Worm (Caenorhabditis elegans): ENCODE measurements around the gene F37A4.6.
A peak's percentile ranks its signal among the peaks of the same experiment; 100 is the strongest.

Gene F37A4.6

DNA sequence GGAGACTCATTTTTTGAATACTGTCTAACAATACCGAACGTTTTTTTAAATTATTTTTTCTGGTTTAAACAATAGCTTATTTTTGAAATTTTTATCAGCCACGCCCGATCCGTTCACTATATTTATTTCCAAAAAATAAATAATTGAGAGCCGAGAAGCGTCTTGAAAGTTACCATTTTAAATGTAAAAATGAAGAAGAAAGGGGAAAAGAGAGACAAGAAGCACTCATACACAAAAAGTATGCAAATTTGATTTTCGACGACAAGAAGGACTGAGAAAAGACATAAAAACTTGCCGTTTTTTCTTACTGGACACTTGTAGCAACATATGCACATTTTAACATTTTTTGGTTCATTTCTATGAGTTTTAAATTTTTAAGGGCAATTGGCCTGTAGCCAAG, 23.8 kb upstream of the F37A4.6 start:
- TF ChIP-seq nhr-77 (tag; optimal IDR thresholded peaks at IDR 0.05) = no peak
- no peak for TF ChIP-seq ama-1 (optimal IDR thresholded peaks at IDR 0.05)
- peak; percentile 2 for TF ChIP-seq fkh-10 (GFP tag; optimal IDR thresholded peaks at IDR 0.05)
- TF ChIP-seq fkh-8 (tag; optimal IDR thresholded peaks at IDR 0.05) = no peak
- TF ChIP-seq hlh-17 (GFP tag; optimal IDR thresholded peaks at IDR 0.05; ENCODE audit: borderline replicate concordance) = no peak
- no peak for TF ChIP-seq C04F5.9 (tag; optimal IDR thresholded peaks at IDR 0.05)
- no peak for TF ChIP-seq hpl-2 (GFP tag; optimal IDR thresholded peaks at IDR 0.05)
- no peak for TF ChIP-seq nhr-237 (tag; optimal IDR thresholded peaks at IDR 0.05)

DNA sequence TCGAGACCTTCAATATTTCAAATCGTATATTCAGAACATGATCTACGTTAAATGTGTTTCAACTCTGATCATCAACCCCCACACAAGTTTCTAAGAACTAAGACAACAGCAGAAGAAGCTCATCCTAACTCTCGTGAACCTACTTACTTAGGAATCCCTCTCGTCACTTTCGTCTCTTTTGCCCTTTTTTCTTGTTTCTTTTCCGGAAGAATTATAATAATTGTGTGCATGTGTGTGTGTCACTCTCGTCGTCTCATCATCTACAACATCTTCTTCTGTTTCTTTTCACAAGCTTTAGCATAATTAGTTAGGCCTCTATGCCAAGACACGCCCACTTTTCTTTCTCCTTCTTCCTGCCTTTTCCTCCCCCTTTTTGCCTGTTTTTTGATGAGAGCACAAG, 15.1 kb upstream of the F37A4.6 start:
- no peak for TF ChIP-seq pax-3 (tag; optimal IDR thresholded peaks at IDR 0.05)
- no peak for TF ChIP-seq egl-27 (tag; optimal IDR thresholded peaks at IDR 0.05)
- no peak for TF ChIP-seq nhr-12 (tag; optimal IDR thresholded peaks at IDR 0.05)
- no peak for TF ChIP-seq lir-3 (tag; optimal IDR thresholded peaks at IDR 0.05; ENCODE audit: poor library complexity)
- peak; percentile 58 for TF ChIP-seq dsc-1 (tag; optimal IDR thresholded peaks at IDR 0.05)
- no peak for TF ChIP-seq mef-2 (tag; optimal IDR thresholded peaks at IDR 0.05)
- TF ChIP-seq nhr-71 (tag; optimal IDR thresholded peaks at IDR 0.05) = peak; percentile 49
- no peak for TF ChIP-seq nhr-20 (tag; optimal IDR thresholded peaks at IDR 0.05)
- no peak for TF ChIP-seq fkh-8 (tag; optimal IDR thresholded peaks at IDR 0.05)
- TF ChIP-seq ceh-82 (tag; optimal IDR thresholded peaks at IDR 0.05) = peak in 1 of 3 experiments; percentile 41
- TF ChIP-seq skn-1 (tag; optimal IDR thresholded peaks at IDR 0.05) = no peak
- TF ChIP-seq tlp-1 (tag; optimal IDR thresholded peaks at IDR 0.05) = no peak
- TF ChIP-seq dpl-1 (GFP tag; optimal IDR thresholded peaks at IDR 0.05) = no peak
- TF ChIP-seq ceh-63 (GFP tag; optimal IDR thresholded peaks at IDR 0.05) = no peak
- TF ChIP-seq zag-1 (tag; optimal IDR thresholded peaks at IDR 0.05) = no peak
- TF ChIP-seq sup-37 (GFP tag; optimal IDR thresholded peaks at IDR 0.05) = no peak
- TF ChIP-seq snu-23 (GFP tag; optimal IDR thresholded peaks at IDR 0.05) = no peak
- TF ChIP-seq fkh-4 (tag; optimal IDR thresholded peaks at IDR 0.05; ENCODE audit: borderline replicate concordance) = no peak
- TF ChIP-seq ceh-88 (GFP tag; IDR thresholded peaks at IDR 0.05) = no peak
- no peak for TF ChIP-seq jun-1 (tag; optimal IDR thresholded peaks at IDR 0.05)
- peak; percentile 77 for TF ChIP-seq lin-14 (GFP tag; optimal IDR thresholded peaks at IDR 0.05)
- TF ChIP-seq isw-1 (GFP tag; IDR thresholded peaks at IDR 0.05) = peak; percentile 9; the same call in 1 of the 2 replicates
- TF ChIP-seq lin-13 (GFP tag; optimal IDR thresholded peaks at IDR 0.05) = no peak
- no peak for TF ChIP-seq C16A3.4 (tag; optimal IDR thresholded peaks at IDR 0.05)
- TF ChIP-seq lsy-2 (tag; optimal IDR thresholded peaks at IDR 0.05) = peak in 1 of 2 experiments; percentile 30
- no peak for TF ChIP-seq lin-35 (GFP tag; optimal IDR thresholded peaks at IDR 0.05)
- no peak for TF ChIP-seq nhr-47 (tag; optimal IDR thresholded peaks at IDR 0.05)
- TF ChIP-seq vab-15 (tag; optimal IDR thresholded peaks at IDR 0.05) = no peak
- TF ChIP-seq lin-15B (tag; optimal IDR thresholded peaks at IDR 0.05) = no peak
- TF ChIP-seq unc-62 (GFP tag; optimal IDR thresholded peaks at IDR 0.05) = no peak
- TF ChIP-seq ces-1 (GFP tag; optimal IDR thresholded peaks at IDR 0.05) = no peak
- TF ChIP-seq swsn-7 (tag; optimal IDR thresholded peaks at IDR 0.05) = peak; percentile 12
- no peak for TF ChIP-seq nhr-85 (tag)
- no peak for TF ChIP-seq unc-30 (tag; optimal IDR thresholded peaks at IDR 0.05)
- TF ChIP-seq ztf-11 (tag; optimal IDR thresholded peaks at IDR 0.05) = no peak
- no peak for TF ChIP-seq tbx-2 (tag; optimal IDR thresholded peaks at IDR 0.05)
- no peak for TF ChIP-seq sox-4 (tag; optimal IDR thresholded peaks at IDR 0.05)
- TF ChIP-seq elt-2 (tag; optimal IDR thresholded peaks at IDR 0.05) = no peak
- no peak for TF ChIP-seq ceh-8 (GFP tag; optimal IDR thresholded peaks at IDR 0.05)
- TF ChIP-seq nhr-28 (tag; optimal IDR thresholded peaks at IDR 0.05) = no peak
- no peak for TF ChIP-seq fkh-10 (GFP tag; optimal IDR thresholded peaks at IDR 0.05)
- TF ChIP-seq C34B4.2 (tag; optimal IDR thresholded peaks at IDR 0.05) = no peak
- TF ChIP-seq nhr-11 (tag; optimal IDR thresholded peaks at IDR 0.05) = no peak
- TF ChIP-seq blmp-1 (tag; optimal IDR thresholded peaks at IDR 0.05) = no peak
- TF ChIP-seq unc-86 (tag; optimal IDR thresholded peaks at IDR 0.05) = peak; percentile 45
- TF ChIP-seq xbp-1 (tag; optimal IDR thresholded peaks at IDR 0.05) = no peak
- no peak for TF ChIP-seq ama-1 (optimal IDR thresholded peaks at IDR 0.05)

Data from whole organism, L1 larva.